Worm (Caenorhabditis elegans) whole organism, L1 larva: ENCODE measurements around the gene C25F6.8.

Experiments used
- C04F5.9 ChIP-seq: sonication (generic microtip); optimal IDR thresholded peaks from 2 replicates; lab custom pipeline; 2016; ENCODE audit warnings: missing genetic modification characterization, missing compliant biosample characterization
- C16A3.4 ChIP-seq: fragments of 150-350 bp; optimal IDR thresholded peaks from 2 replicates; lab custom pipeline; 2014; ENCODE audit warnings: missing biosample characterization, missing genetic modification characterization
- C34B4.2 ChIP-seq: sonication (generic microtip); optimal IDR thresholded peaks from 2 replicates; lab custom pipeline; 2017; ENCODE audit warnings: mild to moderate bottlenecking, missing genetic modification characterization, missing compliant biosample characterization
- Y116A8C.19 ChIP-seq: sonication (generic microtip); optimal IDR thresholded peaks from 2 replicates; lab custom pipeline; 2016; ENCODE audit warnings: missing compliant biosample characterization, missing genetic modification characterization, borderline replicate concordance
- ama-1 ChIP-seq: fragments of 150-350 bp; optimal IDR thresholded peaks from 2 replicates; lab custom pipeline; 2014
- ceh-63 ChIP-seq: fragments of 200-800 bp; sonication (Bioruptor generic); optimal IDR thresholded peaks from 2 replicates; lab custom pipeline; 2018; ENCODE audit warnings: mild to moderate bottlenecking, missing genetic modification characterization, missing compliant biosample characterization
- ceh-8 ChIP-seq: fragments of 200-800 bp; sonication (Bioruptor generic); optimal IDR thresholded peaks from 2 replicates; lab custom pipeline; 2018; ENCODE audit warnings: mild to moderate bottlenecking, missing genetic modification characterization, moderate library complexity, missing compliant biosample characterization
- ceh-82 ChIP-seq, 3 experiments: fragments of 150-350 bp in 1 of 3; sonication (generic microtip) in 2 of 3; optimal IDR thresholded peaks; 2 replicates each; lab custom pipeline; 2014 to 2017; ENCODE audit warnings: missing biosample characterization in 3 of 3, missing genetic modification characterization in 3 of 3
- ceh-88 ChIP-seq: fragments of 200-800 bp; sonication (Bioruptor generic); IDR thresholded peaks from 2 replicates; pipeline ENCODE4 v1.3.6; 2022; ENCODE audit warnings: missing genetic modification characterization, missing compliant biosample characterization
- ceh-90 ChIP-seq: sonication (generic microtip); optimal IDR thresholded peaks from 2 replicates; lab custom pipeline; 2016; ENCODE audit warnings: missing genetic modification characterization, missing compliant biosample characterization
- ces-1 ChIP-seq: fragments of 150-350 bp; optimal IDR thresholded peaks from 2 replicates; lab custom pipeline; 2014; ENCODE audit warnings: missing biosample characterization, missing genetic modification reagents, missing genetic modification characterization
- egl-27 ChIP-seq, 2 experiments: fragments of 150-350 bp in 1 of 2; sonication (generic microtip); optimal IDR thresholded peaks; 3 replicates each; lab custom pipeline; 2017 to 2018; ENCODE audit warnings: missing biosample characterization in 2 of 2, missing genetic modification characterization in 2 of 2, missing genetic modification reagents in 2 of 2
- elt-2 ChIP-seq: sonication (generic microtip); optimal IDR thresholded peaks from 2 replicates; lab custom pipeline; 2016; ENCODE audit warnings: missing genetic modification characterization, mild to moderate bottlenecking, inconsistent platforms, missing compliant biosample characterization, missing genetic modification reagents
- fkh-10 ChIP-seq: sonication (generic microtip); optimal IDR thresholded peaks from 2 replicates; lab custom pipeline; 2017; ENCODE audit warnings: missing biosample characterization, missing genetic modification reagents, missing genetic modification characterization
- fkh-4 ChIP-seq: sonication (generic microtip); optimal IDR thresholded peaks from 2 replicates; lab custom pipeline; 2016; ENCODE audit warnings: missing compliant biosample characterization, missing genetic modification characterization, borderline replicate concordance
- fkh-8 ChIP-seq: sonication (generic microtip); optimal IDR thresholded peaks from 2 replicates; lab custom pipeline; 2016; ENCODE audit warnings: mild to moderate bottlenecking, missing genetic modification characterization, missing compliant biosample characterization
- grh-1 ChIP-seq: fragments of 200-800 bp; sonication (Bioruptor generic); IDR thresholded peaks from 2 replicates; pipeline ENCODE4 v1.3.6; 2022; ENCODE audit warnings: missing genetic modification reagents, missing genetic modification characterization, missing compliant biosample characterization
- hlh-17 ChIP-seq: fragments of 200-800 bp; sonication (Bioruptor generic); optimal IDR thresholded peaks from 2 replicates; lab custom pipeline; 2018; ENCODE audit warnings: missing genetic modification characterization, mild to moderate bottlenecking, missing compliant biosample characterization, moderate library complexity, borderline replicate concordance
- hpl-2 ChIP-seq: fragments of 150-350 bp; optimal IDR thresholded peaks from 2 replicates; lab custom pipeline; 2014; ENCODE audit warnings: missing biosample characterization, missing genetic modification reagents, missing genetic modification characterization
- irx-1 ChIP-seq: sonication (generic microtip); optimal IDR thresholded peaks from 2 replicates; lab custom pipeline; 2016; ENCODE audit warnings: missing genetic modification characterization, missing compliant biosample characterization
- jun-1 ChIP-seq: fragments of 150-350 bp; optimal IDR thresholded peaks from 2 replicates; lab custom pipeline; 2014; ENCODE audit warnings: missing biosample characterization, missing genetic modification reagents, missing genetic modification characterization
- lin-14 ChIP-seq: fragments of 200-800 bp; sonication (Bioruptor generic); optimal IDR thresholded peaks from 2 replicates; lab custom pipeline; 2018; ENCODE audit warnings: mild to moderate bottlenecking, missing genetic modification characterization, moderate library complexity, missing compliant biosample characterization
- lin-15B ChIP-seq: fragments of 150-350 bp; sonication (generic microtip); optimal IDR thresholded peaks from 3 replicates; lab custom pipeline; 2014; ENCODE audit warnings: missing biosample characterization, missing genetic modification characterization
- lir-3 ChIP-seq: sonication (generic microtip); optimal IDR thresholded peaks from 2 replicates; lab custom pipeline; 2016; ENCODE audit warnings: mild to moderate bottlenecking, missing genetic modification characterization, moderate library complexity, missing compliant biosample characterization; ENCODE audit not compliant: poor library complexity
- lsy-2 ChIP-seq, 2 experiments: fragments of 150-350 bp; optimal IDR thresholded peaks; 2 replicates each; lab custom pipeline; 2014; ENCODE audit warnings: missing biosample characterization in 2 of 2, missing genetic modification characterization in 2 of 2
- mep-1 ChIP-seq: fragments of 150-350 bp; optimal IDR thresholded peaks from 2 replicates; lab custom pipeline; 2014; ENCODE audit warnings: missing biosample characterization, missing genetic modification characterization
- nhr-12 ChIP-seq: sonication (generic microtip); optimal IDR thresholded peaks from 2 replicates; lab custom pipeline; 2017; ENCODE audit warnings: missing biosample characterization, missing genetic modification characterization
- nhr-19 ChIP-seq: fragments of 200-800 bp; sonication (Bioruptor generic); conservative IDR thresholded peaks from 2 replicates; pipeline ENCODE4 v1.3.6; 2022; ENCODE audit warnings: missing genetic modification characterization, missing compliant biosample characterization
- nhr-20 ChIP-seq: sonication (generic microtip); optimal IDR thresholded peaks from 2 replicates; lab custom pipeline; 2016; ENCODE audit warnings: mild to moderate bottlenecking, missing genetic modification characterization, missing compliant biosample characterization
- nhr-28 ChIP-seq: fragments of 150-350 bp; optimal IDR thresholded peaks from 2 replicates; lab custom pipeline; 2014; ENCODE audit warnings: missing biosample characterization, missing genetic modification characterization
- nhr-47 ChIP-seq: sonication (generic microtip); optimal IDR thresholded peaks from 2 replicates; lab custom pipeline; 2016; ENCODE audit warnings: mild to moderate bottlenecking, missing genetic modification characterization, moderate library complexity, missing compliant biosample characterization
- nhr-76 ChIP-seq: sonication (generic microtip); optimal IDR thresholded peaks from 2 replicates; lab custom pipeline; 2017; ENCODE audit warnings: missing biosample characterization, missing genetic modification characterization
- nhr-77 ChIP-seq: fragments of 150-350 bp; optimal IDR thresholded peaks from 2 replicates; lab custom pipeline; 2014; ENCODE audit warnings: missing biosample characterization, missing genetic modification characterization
- nhr-84 ChIP-seq: sonication (generic microtip); optimal IDR thresholded peaks from 2 replicates; lab custom pipeline; 2017; ENCODE audit warnings: missing biosample characterization, missing genetic modification characterization
- nhr-90 ChIP-seq: sonication (generic microtip); optimal IDR thresholded peaks from 2 replicates; lab custom pipeline; 2016; ENCODE audit warnings: mild to moderate bottlenecking, missing genetic modification characterization, missing compliant biosample characterization; ENCODE audit not compliant: poor library complexity
- rnt-1 ChIP-seq: sonication (generic microtip); optimal IDR thresholded peaks from 2 replicates; lab custom pipeline; 2016; ENCODE audit warnings: mild to moderate bottlenecking, missing genetic modification characterization, moderate library complexity, missing compliant biosample characterization
- skn-1 ChIP-seq: fragments of 150-350 bp; optimal IDR thresholded peaks from 2 replicates; lab custom pipeline; 2014; ENCODE audit warnings: missing biosample characterization, missing genetic modification characterization
- snu-23 ChIP-seq: sonication (generic microtip); optimal IDR thresholded peaks from 2 replicates; lab custom pipeline; 2016; ENCODE audit warnings: missing genetic modification characterization, missing compliant biosample characterization
- swsn-7 ChIP-seq: sonication (generic microtip); optimal IDR thresholded peaks from 2 replicates; lab custom pipeline; 2016; ENCODE audit warnings: missing genetic modification characterization, missing compliant biosample characterization
- tbx-2 ChIP-seq: sonication (generic microtip); optimal IDR thresholded peaks from 2 replicates; lab custom pipeline; 2016; ENCODE audit warnings: missing genetic modification characterization, missing compliant biosample characterization
- tlp-1 ChIP-seq: fragments of 150-350 bp; optimal IDR thresholded peaks from 2 replicates; lab custom pipeline; 2014; ENCODE audit warnings: missing biosample characterization, missing genetic modification characterization
- unc-86 ChIP-seq: sonication (generic microtip); optimal IDR thresholded peaks from 2 replicates; lab custom pipeline; 2016; ENCODE audit warnings: missing genetic modification characterization, missing compliant biosample characterization
- unc-98 ChIP-seq: fragments of 200-800 bp; sonication (Bioruptor generic); IDR thresholded peaks from 2 replicates; pipeline ENCODE4 v1.3.6; 2022; ENCODE audit warnings: missing genetic modification characterization, missing compliant biosample characterization
- xbp-1 ChIP-seq: sonication (generic microtip); optimal IDR thresholded peaks from 2 replicates; lab custom pipeline; 2016; ENCODE audit warnings: missing genetic modification characterization, missing compliant biosample characterization
- zag-1 ChIP-seq: fragments of 150-350 bp; optimal IDR thresholded peaks from 2 replicates; lab custom pipeline; 2014; ENCODE audit warnings: missing biosample characterization, missing genetic modification characterization
- zip-4 ChIP-seq: fragments of 200-800 bp; sonication (Bioruptor generic); optimal IDR thresholded peaks from 2 replicates; lab custom pipeline; 2018; ENCODE audit warnings: mild to moderate bottlenecking, missing genetic modification characterization, moderate library complexity, missing compliant biosample characterization
- ztf-11 ChIP-seq, 2 experiments: sonication (generic microtip); optimal IDR thresholded peaks; 2 replicates each; lab custom pipeline; 2016 to 2017; ENCODE audit warnings: missing genetic modification characterization in 2 of 2, missing biosample characterization in 1 of 2, missing compliant biosample characterization in 1 of 2
- ztf-4 ChIP-seq: fragments of 150-350 bp; optimal IDR thresholded peaks from 2 replicates; lab custom pipeline; 2014; ENCODE audit warnings: missing biosample characterization, missing genetic modification characterization

Gene C25F6.8

ce11 chrX:5413510-5413909, 34.5 kb upstream of the C25F6.8 start, which contains the start of gene pks-1:
Gene pks-1 (plus strand): TSS chrX:5413810.
- TF ChIP-seq unc-86 (tag; lab: Kevin White, UChicago) (no peak), nhr-20 (tag; lab: Kevin White, UChicago) (no peak), rnt-1 (tag; lab: Kevin White, UChicago) (no peak), nhr-47 (tag; lab: Kevin White, UChicago) (no peak), ceh-8 (GFP tag; lab: Kevin White, UChicago) (no peak), nhr-28 (tag; lab: Kevin White, UChicago) (no peak), ceh-82 (tag; optimal IDR thresholded peaks at IDR 0.05; lab: Kevin White, UChicago) (no peak), nhr-84 (tag; lab: Kevin White, UChicago) (no peak), tlp-1 (tag; lab: Kevin White, UChicago) (no peak), nhr-76 (tag; lab: Kevin White, UChicago) (no peak), Y116A8C.19 (no peak), lsy-2 (tag; optimal IDR thresholded peaks at IDR 0.05; lab: Kevin White, UChicago) (no peak), lin-15B (tag; lab: Kevin White, UChicago) (no peak), ztf-11 (tag; optimal IDR thresholded peaks at IDR 0.05; lab: Kevin White, UChicago) (no peak), elt-2 (tag; lab: Kevin White, UChicago) (no peak), ceh-90 (no peak), ama-1 (lab: Kevin White, UChicago) (no peak), ces-1 (GFP tag; lab: Kevin White, UChicago) (no peak), hpl-2 (GFP tag; lab: Kevin White, UChicago) (no peak)
- TF ChIP-seq, all 84 proteins: peak for 0

- no peak for TF ChIP-seq hlh-17 (GFP tag; lab: Kevin White, UChicago)
- TF ChIP-seq snu-23 (GFP tag; lab: Kevin White, UChicago): no peak
- no peak for TF ChIP-seq swsn-7
- TF ChIP-seq lin-14 (GFP tag; lab: Kevin White, UChicago): no peak
- TF ChIP-seq irx-1 (tag; lab: Kevin White, UChicago): no peak
Measured at ce11 chrX:5414250-5414649, 33.8 kb upstream of the C25F6.8 start, which contains the start of gene C41A3.2. Gene C41A3.2 (minus strand): TSS chrX:5414350.

- TF ChIP-seq xbp-1 (tag; lab: Kevin White, UChicago) (peak; percentile 96), nhr-28 (tag; lab: Kevin White, UChicago) (no peak), fkh-4 (tag; lab: Kevin White, UChicago) (peak; percentile 90), unc-98 (GFP tag; lab: Robert Waterston, UW) (peak; percentile 87), C04F5.9 (tag; lab: Kevin White, UChicago) (peak; percentile 87), swsn-7 (peak; percentile 97), mep-1 (tag; lab: Kevin White, UChicago) (peak; percentile 99), ces-1 (GFP tag; lab: Kevin White, UChicago) (peak; percentile 48), C16A3.4 (peak; percentile 99), fkh-10 (peak; percentile 98), hlh-17 (GFP tag; lab: Kevin White, UChicago) (no peak), egl-27 (tag; optimal IDR thresholded peaks at IDR 0.05; lab: Kevin White, UChicago) (peak; percentile 66 to 76), nhr-90 (peak; percentile 99), fkh-8 (peak; percentile 93), ceh-8 (GFP tag; lab: Kevin White, UChicago) (peak; percentile 98), zag-1 (tag; lab: Kevin White, UChicago) (no peak), nhr-19 (GFP tag; lab: Robert Waterston, UW) (peak; percentile 97), nhr-77 (tag; lab: Kevin White, UChicago) (peak; percentile 97), jun-1 (tag; lab: Kevin White, UChicago) (peak; percentile 99), ceh-88 (peak; percentile 91), grh-1 (GFP tag; lab: Robert Waterston, UW) (peak; percentile 95), lir-3 (peak; percentile 85), ztf-4 (peak; percentile 99), zip-4 (peak; percentile 94), tbx-2 (tag; lab: Kevin White, UChicago) (peak; percentile 98), C34B4.2 (tag; lab: Kevin White, UChicago) (peak; percentile 16), nhr-47 (tag; lab: Kevin White, UChicago) (peak; percentile 99), hpl-2 (GFP tag; lab: Kevin White, UChicago) (peak; percentile 99), ceh-90 (no peak), elt-2 (tag; lab: Kevin White, UChicago) (peak; percentile 89), nhr-76 (tag; lab: Kevin White, UChicago) (peak; percentile 93), nhr-12 (peak; percentile 63), ceh-63 (GFP tag; lab: Kevin White, UChicago) (peak; percentile 97), skn-1 (peak; percentile 94)
Measured at ce11 chrX:5429335-5429734, 18.7 kb upstream of the C25F6.8 start.
